Fruit fly (Drosophila melanogaster) S2 (cell line): ENCODE data around the gene Nhe1.

Experiments used
- CG8478 ChIP-seq: fragments of >200 bp; optimal IDR thresholded peaks from 2 replicates; lab custom pipeline; 2018
- CTCF ChIP-seq, 2 experiments: fragments of >200 bp; optimal IDR thresholded peaks; 2 replicates each; lab custom pipeline; 2018

dm6 chr2L:66369-67278 lies 39.9 kb downstream of the Nhe1 start, which contains the start of gene dbr:
- TF ChIP-seq CG8478 (lab: Kevin White, UChicago) (no peak), CTCF (optimal IDR thresholded peaks at IDR 0.05; lab: Kevin White, UChicago) (no peak)
